Worm (Caenorhabditis elegans): ENCODE data around the gene scav-1.

scav-1 gene

ce11 chrX:5347856-5348255 lies 52.5 kb downstream of the scav-1 start:
- no peak for TF ChIP-seq nhr-12 (tag; optimal IDR thresholded peaks at IDR 0.05)
- no peak for TF ChIP-seq elt-2 (tag; optimal IDR thresholded peaks at IDR 0.05)
- no peak for TF ChIP-seq eor-1 (tag; optimal IDR thresholded peaks at IDR 0.05)
- TF ChIP-seq egl-27 (tag; optimal IDR thresholded peaks at IDR 0.05), result no peak
- no peak for TF ChIP-seq elt-1 (tag; optimal IDR thresholded peaks at IDR 0.05)
- no peak for TF ChIP-seq ZK546.5 (tag; optimal IDR thresholded peaks at IDR 0.05)
- no peak for TF ChIP-seq ceh-9 (tag; optimal IDR thresholded peaks at IDR 0.05)
- no peak for TF ChIP-seq unc-39 (tag; optimal IDR thresholded peaks at IDR 0.05)
- TF ChIP-seq hmg-11 (tag; optimal IDR thresholded peaks at IDR 0.05), result no peak
- no peak for TF ChIP-seq ztf-4 (tag; optimal IDR thresholded peaks at IDR 0.05)
- no peak for TF ChIP-seq zag-1 (tag; optimal IDR thresholded peaks at IDR 0.05)
- TF ChIP-seq nhr-67 (tag; optimal IDR thresholded peaks at IDR 0.05), result no peak
- TF ChIP-seq nhr-23 (tag; optimal IDR thresholded peaks at IDR 0.05), result no peak
- TF ChIP-seq mdl-1 (tag; optimal IDR thresholded peaks at IDR 0.05), result no peak
- no peak for TF ChIP-seq pqm-1 (tag; optimal IDR thresholded peaks at IDR 0.05)
- TF ChIP-seq snpc-4 (tag; optimal IDR thresholded peaks at IDR 0.05), result no peak
- no peak for TF ChIP-seq nfya-1 (tag; optimal IDR thresholded peaks at IDR 0.05; ENCODE audit: insufficient read depth)
- no peak for TF ChIP-seq nhr-11 (tag; optimal IDR thresholded peaks at IDR 0.05)
- no peak for TF ChIP-seq fos-1 (tag; optimal IDR thresholded peaks at IDR 0.05)
- no peak for TF ChIP-seq fkh-10 (GFP tag; optimal IDR thresholded peaks at IDR 0.05)

Measured in whole organism, L3 larva.